Fruit fly (Drosophila melanogaster) whole organism, pupa: ENCODE data around the gene CatB.

ENCODE experiments used
- CG10348 ChIP-seq: fragments of 200-800 bp; sonication (Bioruptor generic); IDR thresholded peaks from 2 replicates; pipeline ENCODE4 v1.3.6; 2022; ENCODE audit warnings: missing biosample characterization, missing genetic modification characterization
- CG12605 ChIP-seq: fragments of 200-800 bp; sonication (Bioruptor generic); IDR thresholded peaks from 2 replicates; pipeline ENCODE4 v1.3.6; 2022; ENCODE audit warnings: missing biosample characterization, missing genetic modification characterization
- CG13204 ChIP-seq: fragments of 200-800 bp; sonication (Bioruptor generic); optimal IDR thresholded peaks from 2 replicates; lab custom pipeline; 2018; ENCODE audit warnings: missing biosample characterization, mild to moderate bottlenecking, missing genetic modification characterization, moderate library complexity
- CG14655 ChIP-seq: fragments of 200-800 bp; sonication (Bioruptor generic); optimal IDR thresholded peaks from 3 replicates; lab custom pipeline; 2017; ENCODE audit warnings: mild to moderate bottlenecking, missing biosample characterization, missing genetic modification reagents, missing genetic modification characterization
- CG15710 ChIP-seq: fragments of 200-800 bp; sonication (Bioruptor generic); optimal IDR thresholded peaks from 2 replicates; lab custom pipeline; 2018; ENCODE audit warnings: missing biosample characterization, mild to moderate bottlenecking, missing genetic modification characterization, moderate library complexity
- CG17806 ChIP-seq: fragments of 200-800 bp; sonication (Bioruptor generic); optimal IDR thresholded peaks from 2 replicates; lab custom pipeline; 2018; ENCODE audit warnings: missing biosample characterization, mild to moderate bottlenecking, missing genetic modification characterization, moderate library complexity
- CG32121 ChIP-seq: fragments of 200-800 bp; sonication (Bioruptor generic); IDR thresholded peaks from 2 replicates; pipeline ENCODE4 v1.3.6; 2022; ENCODE audit warnings: missing biosample characterization, missing genetic modification characterization
- CG34367 ChIP-seq: fragments of 200-800 bp; sonication (Bioruptor generic); optimal IDR thresholded peaks from 2 replicates; lab custom pipeline; 2018; ENCODE audit warnings: missing biosample characterization, mild to moderate bottlenecking, missing genetic modification characterization
- CG4496 ChIP-seq: fragments of 200-800 bp; sonication (Bioruptor generic); IDR thresholded peaks from 3 replicates; pipeline ENCODE4 v1.3.6; 2022; ENCODE audit warnings: missing biosample characterization, missing genetic modification characterization
- CG8159 ChIP-seq: fragments of 200-800 bp; sonication (Bioruptor generic); optimal IDR thresholded peaks from 3 replicates; lab custom pipeline; 2018; ENCODE audit warnings: missing biosample characterization, mild to moderate bottlenecking, missing genetic modification characterization, moderate library complexity
- CG8301 ChIP-seq: fragments of 200-800 bp; sonication (Bioruptor generic); optimal IDR thresholded peaks from 2 replicates; lab custom pipeline; 2018; ENCODE audit warnings: missing biosample characterization, mild to moderate bottlenecking, missing genetic modification characterization
- CG9948 ChIP-seq: fragments of 200-800 bp; sonication (Bioruptor generic); optimal IDR thresholded peaks from 2 replicates; lab custom pipeline; 2018; ENCODE audit warnings: missing biosample characterization, mild to moderate bottlenecking, missing genetic modification characterization, moderate library complexity
- D1 ChIP-seq: fragments of 200-800 bp; sonication (Bioruptor generic); optimal IDR thresholded peaks from 2 replicates; lab custom pipeline; 2018; ENCODE audit warnings: missing biosample characterization, mild to moderate bottlenecking, missing genetic modification characterization, moderate library complexity
- EcR ChIP-seq: fragments of 200-800 bp; sonication (Bioruptor generic); optimal IDR thresholded peaks from 3 replicates; lab custom pipeline; 2019; ENCODE audit warnings: missing biosample characterization, missing genetic modification characterization, mild to moderate bottlenecking, moderate library complexity, missing genetic modification reagents
- Ets98B ChIP-seq: fragments of 200-800 bp; sonication (Bioruptor generic); IDR thresholded peaks from 2 replicates; pipeline ENCODE4 v1.3.6; 2022; ENCODE audit warnings: missing biosample characterization, missing genetic modification characterization
- Pif1A ChIP-seq: fragments of 200-800 bp; sonication (Bioruptor generic); optimal IDR thresholded peaks from 3 replicates; lab custom pipeline; 2016; ENCODE audit warnings: missing biosample characterization, missing genetic modification characterization
- Pif1B ChIP-seq: fragments of 200-800 bp; sonication (Bioruptor generic); optimal IDR thresholded peaks from 3 replicates; lab custom pipeline; 2016; ENCODE audit warnings: missing biosample characterization, missing genetic modification characterization
- Snoo ChIP-seq: fragments of 200-800 bp; sonication (Bioruptor generic); optimal IDR thresholded peaks from 3 replicates; lab custom pipeline; 2017; ENCODE audit warnings: missing biosample characterization, mild to moderate bottlenecking, missing genetic modification characterization, inconsistent platforms
- fd96Ca ChIP-seq: fragments of 200-800 bp; sonication (Bioruptor generic); IDR thresholded peaks from 3 replicates; pipeline ENCODE4 v1.3.6; 2022; ENCODE audit warnings: missing biosample characterization, missing genetic modification characterization
- gl ChIP-seq: fragments of 200-800 bp; sonication (Bioruptor generic); optimal IDR thresholded peaks from 2 replicates; lab custom pipeline; 2018; ENCODE audit warnings: missing biosample characterization, mild to moderate bottlenecking, missing genetic modification characterization
- rn ChIP-seq: fragments of 200-800 bp; sonication (Bioruptor generic); IDR thresholded peaks from 2 replicates; pipeline ENCODE4 v1.3.6; 2022; ENCODE audit warnings: missing biosample characterization, missing genetic modification characterization

CatB gene

DNA sequence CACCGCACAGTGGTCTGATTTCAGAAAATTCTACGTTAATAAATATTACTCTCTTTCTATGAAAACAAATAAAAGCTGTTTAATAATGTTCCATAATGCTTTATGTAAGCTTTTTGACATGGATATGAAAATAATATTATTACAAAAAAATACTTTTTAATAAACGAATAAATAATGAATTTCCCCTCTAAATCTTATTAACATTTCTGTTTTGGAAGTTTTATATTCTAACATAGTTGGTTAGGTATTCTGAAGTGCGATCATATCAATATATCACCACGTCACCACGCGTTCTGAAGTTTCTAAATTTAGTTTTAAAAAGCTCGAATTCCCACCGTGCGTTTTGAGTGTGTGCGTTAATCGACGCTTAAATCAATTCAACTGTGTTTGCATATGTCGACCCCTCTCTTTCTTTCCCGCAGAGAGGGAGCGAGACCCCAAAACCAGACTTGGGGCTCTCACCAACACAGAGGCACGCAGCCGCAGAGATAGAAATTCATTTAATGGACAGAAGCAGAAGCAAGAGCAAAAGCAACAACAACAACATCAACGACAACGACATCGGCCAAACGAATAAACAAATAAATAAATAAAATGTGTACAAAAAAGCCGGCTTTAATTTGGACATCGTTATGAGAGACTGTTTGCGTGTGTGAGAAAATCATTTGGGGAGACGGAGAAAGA, 13.9 kb upstream of the CatB start:
- TF ChIP-seq CG13204 (peak; percentile 77), CG17806 (peak; percentile 83), CG32121 (GFP tag; lab: Robert Waterston, UW) (peak; percentile 61), D1 (tag; lab: Kevin White, UChicago) (peak; percentile 81), EcR (GFP tag; lab: Kevin White, UChicago) (no peak), CG10348 (peak; percentile 57; the same call in 1 of the 2 replicates), CG9948 (tag; lab: Kevin White, UChicago) (peak; percentile 89), rn (GFP tag; lab: Robert Waterston, UW) (no peak), gl (tag; lab: Kevin White, UChicago) (no peak), CG14655 (peak; percentile 93), CG12605 (GFP tag; lab: Robert Waterston, UW) (no peak; the same call in 1 of the 2 replicates), CG8301 (tag; lab: Kevin White, UChicago) (peak; percentile 87), fd96Ca (GFP tag; lab: Robert Waterston, UW) (peak; percentile 75; the same call in 2 of the 3 replicates), CG34367 (tag; lab: Kevin White, UChicago) (peak; percentile 86), CG4496 (GFP tag; lab: Robert Waterston, UW) (peak; percentile 46; the same call in 1 of the 3 replicates), Snoo (tag; lab: Kevin White, UChicago) (peak; percentile 92), Pif1B (GFP tag; lab: Kevin White, UChicago) (peak; percentile 94), CG15710 (tag; lab: Kevin White, UChicago) (peak; percentile 92), Ets98B (GFP tag; lab: Robert Waterston, UW) (peak; percentile 27; the same call in 1 of the 2 replicates), CG8159 (tag; lab: Kevin White, UChicago) (peak; percentile 95), Pif1A (GFP tag; lab: Kevin White, UChicago) (peak; percentile 83)

DNA sequence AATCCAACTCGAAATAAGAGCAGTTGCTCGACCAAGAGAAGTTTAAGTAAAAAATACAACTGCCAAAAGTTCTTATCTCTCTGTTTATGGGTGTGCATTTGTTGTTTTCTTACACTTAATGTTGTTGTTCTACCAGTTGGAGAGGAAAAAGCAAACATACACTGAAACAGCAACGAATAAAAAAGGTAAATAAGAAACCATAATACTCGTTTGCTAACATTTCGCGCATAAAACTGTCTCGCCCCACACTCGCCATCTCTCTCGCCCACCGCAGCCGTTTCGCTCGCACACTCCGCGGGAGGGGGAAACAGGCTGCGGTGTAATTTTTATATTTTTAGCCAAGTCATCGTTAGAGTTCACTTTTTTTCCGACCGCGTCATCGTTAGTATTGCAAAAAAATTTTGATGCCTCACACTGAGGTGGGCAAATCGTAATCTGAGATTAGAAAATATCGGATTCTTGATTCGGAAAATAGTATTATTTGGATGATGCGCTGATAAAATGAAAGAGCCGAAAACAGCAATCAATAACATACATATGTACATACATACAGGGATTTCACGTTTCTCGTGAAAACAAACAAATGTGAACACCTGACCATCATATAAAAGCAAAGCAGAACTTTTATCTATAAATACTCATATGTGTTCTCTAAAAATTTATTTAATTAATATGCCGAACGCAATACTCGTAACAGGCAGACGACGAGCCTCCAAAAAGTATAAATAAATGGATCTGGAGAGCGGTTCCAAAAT, 12.8 kb upstream of the CatB start:
- TF ChIP-seq CG17806 (no peak), CG10348 (no peak), gl (tag; lab: Kevin White, UChicago) (no peak), rn (GFP tag; lab: Robert Waterston, UW) (no peak), fd96Ca (GFP tag; lab: Robert Waterston, UW) (0 out of 3 replicates have a peak, but pooled peaks have one; percentile 26), CG8301 (tag; lab: Kevin White, UChicago) (no peak), CG32121 (GFP tag; lab: Robert Waterston, UW) (no peak), CG4496 (GFP tag; lab: Robert Waterston, UW) (peak; percentile 48; the same call in 2 of the 3 replicates), Pif1A (GFP tag; lab: Kevin White, UChicago) (no peak), CG8159 (tag; lab: Kevin White, UChicago) (no peak), CG9948 (tag; lab: Kevin White, UChicago) (no peak), D1 (tag; lab: Kevin White, UChicago) (no peak), CG15710 (tag; lab: Kevin White, UChicago) (no peak), CG13204 (no peak), Pif1B (GFP tag; lab: Kevin White, UChicago) (no peak), Snoo (tag; lab: Kevin White, UChicago) (peak; percentile 35), CG12605 (GFP tag; lab: Robert Waterston, UW) (no peak; the same call in 1 of the 2 replicates), Ets98B (GFP tag; lab: Robert Waterston, UW) (peak; percentile 55; the same call in 1 of the 2 replicates), CG14655 (no peak), CG34367 (tag; lab: Kevin White, UChicago) (no peak), EcR (GFP tag; lab: Kevin White, UChicago) (no peak)

DNA sequence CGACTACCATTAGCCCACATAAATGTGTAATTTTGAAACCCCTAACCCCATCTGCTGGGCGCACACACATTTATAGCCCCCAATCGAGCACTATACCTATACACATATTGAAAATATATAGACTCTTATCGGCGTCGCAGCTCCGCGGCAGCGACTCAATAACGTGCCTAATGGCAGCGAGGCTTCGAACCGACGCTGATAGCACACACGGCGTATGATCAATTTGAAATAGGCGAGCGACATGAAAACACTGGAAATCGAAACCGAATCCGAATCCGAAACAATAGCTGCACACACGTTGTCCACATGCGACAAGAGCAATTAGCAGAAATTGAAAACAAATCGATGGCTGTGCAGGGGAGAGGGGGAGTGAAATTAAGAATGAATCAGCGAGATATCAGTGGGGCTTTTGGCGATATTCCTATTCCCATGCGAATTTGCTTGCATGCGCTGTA, 11.1 kb upstream of the CatB start:
- TF ChIP-seq CG14655 (no peak), Snoo (tag; lab: Kevin White, UChicago) (no peak), Pif1B (GFP tag; lab: Kevin White, UChicago) (no peak), EcR (GFP tag; lab: Kevin White, UChicago) (no peak), CG4496 (GFP tag; lab: Robert Waterston, UW) (no peak), Pif1A (GFP tag; lab: Kevin White, UChicago) (no peak), CG8301 (tag; lab: Kevin White, UChicago) (no peak), CG15710 (tag; lab: Kevin White, UChicago) (no peak), fd96Ca (GFP tag; lab: Robert Waterston, UW) (no peak), CG10348 (no peak), rn (GFP tag; lab: Robert Waterston, UW) (no peak), CG8159 (tag; lab: Kevin White, UChicago) (no peak), CG34367 (tag; lab: Kevin White, UChicago) (no peak), D1 (tag; lab: Kevin White, UChicago) (no peak), Ets98B (GFP tag; lab: Robert Waterston, UW) (no peak), CG9948 (tag; lab: Kevin White, UChicago) (no peak), CG17806 (no peak), CG13204 (no peak), gl (tag; lab: Kevin White, UChicago) (no peak)

DNA sequence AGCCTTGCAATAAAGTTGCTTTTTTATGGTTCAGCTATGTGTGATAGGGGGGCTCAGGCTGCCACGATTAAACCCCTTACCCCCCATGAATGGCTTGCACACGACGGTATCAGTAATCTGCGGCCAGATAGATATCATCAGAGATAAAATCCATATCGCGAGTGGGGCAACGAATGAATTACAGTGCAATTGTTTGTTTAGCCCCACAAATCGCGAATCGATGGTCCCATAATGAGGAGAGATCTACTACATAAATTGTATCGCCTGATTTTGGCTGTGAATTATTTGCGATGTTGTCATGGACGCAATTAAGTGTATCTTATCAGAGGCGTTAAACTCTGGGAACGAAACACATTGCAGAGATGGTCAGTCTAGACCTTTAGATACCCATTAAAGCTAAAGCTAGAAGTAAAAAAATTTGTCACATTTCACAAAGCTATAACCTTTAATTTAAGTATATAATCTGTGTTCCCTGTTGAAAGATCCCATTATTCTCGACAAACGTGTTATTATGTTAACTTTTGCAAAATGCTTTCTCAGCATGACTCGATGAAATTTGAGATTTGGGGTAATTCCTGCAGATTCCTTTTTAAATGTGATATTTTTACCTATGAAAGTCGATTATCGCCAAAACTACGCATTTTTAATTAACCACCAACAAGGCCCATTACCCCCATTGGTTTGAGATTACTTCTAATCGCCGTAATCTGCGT, 7.3 kb upstream of the CatB start:
- TF ChIP-seq fd96Ca (GFP tag; lab: Robert Waterston, UW) = 0 out of 3 replicates have a peak, but pooled peaks have one; percentile 30
- no peak for TF ChIP-seq CG17806
- TF ChIP-seq, all 21 proteins: peak for 1
